Fruit fly (Drosophila melanogaster) whole organism, embryonic: ENCODE data around the gene GstD10.

Experiments used
- Atf3 ChIP-seq: fragments of 200-800 bp; sonication (Bioruptor generic); optimal IDR thresholded peaks from 3 replicates; lab custom pipeline; 2016; ENCODE audit warnings: missing biosample characterization, missing genetic modification characterization
- BEAF-32 ChIP-seq: fragments of 200-800 bp; sonication (Bioruptor generic); optimal IDR thresholded peaks from 3 replicates; lab custom pipeline; 2017; ENCODE audit warnings: missing biosample characterization, missing genetic modification characterization, mild to moderate bottlenecking, moderate library complexity, missing genetic modification reagents
- CG13424 ChIP-seq: fragments of 200-800 bp; sonication (Bioruptor generic); optimal IDR thresholded peaks from 2 replicates; lab custom pipeline; 2019; ENCODE audit warnings: missing biosample characterization, mild to moderate bottlenecking, missing genetic modification characterization, moderate library complexity
- CG14014 ChIP-seq: fragments of 200-800 bp; sonication (Bioruptor generic); IDR thresholded peaks from 2 replicates; pipeline ENCODE4 v1.3.6; 2022; ENCODE audit warnings: missing biosample characterization, missing genetic modification characterization
- CG14860 ChIP-seq: fragments of 200-800 bp; sonication (Bioruptor generic); IDR thresholded peaks from 3 replicates; pipeline ENCODE4 v1.3.6; 2022; ENCODE audit warnings: missing biosample characterization, missing genetic modification characterization; ENCODE audit not compliant: partially characterized antibody
- CG16813 ChIP-seq: fragments of 200-800 bp; sonication (Bioruptor generic); IDR thresholded peaks from 3 replicates; pipeline ENCODE4 v1.3.6; 2022; ENCODE audit warnings: missing biosample characterization, missing genetic modification characterization; ENCODE audit not compliant: partially characterized antibody
- CG17328 ChIP-seq: fragments of 200-800 bp; sonication (Bioruptor generic); IDR thresholded peaks from 2 replicates; pipeline ENCODE4 v1.3.6; 2022; ENCODE audit warnings: missing biosample characterization, missing genetic modification characterization
- CG18476 ChIP-seq: fragments of 200-800 bp; sonication (Bioruptor generic); optimal IDR thresholded peaks from 2 replicates; lab custom pipeline; 2016; ENCODE audit warnings: missing biosample characterization, mild to moderate bottlenecking, missing genetic modification characterization
- CG2129 ChIP-seq: fragments of 200-800 bp; sonication (Bioruptor generic); IDR thresholded peaks from 2 replicates; pipeline ENCODE4 v1.3.6; 2022; ENCODE audit warnings: missing biosample characterization, missing genetic modification characterization; ENCODE audit not compliant: partially characterized antibody
- CG2678 ChIP-seq: fragments of 200-800 bp; sonication (Bioruptor generic); optimal IDR thresholded peaks from 3 replicates; lab custom pipeline; 2019; ENCODE audit warnings: missing biosample characterization, mild to moderate bottlenecking, missing genetic modification characterization, moderate library complexity
- CG30020 ChIP-seq: fragments of 200-800 bp; optimal IDR thresholded peaks from 2 replicates; lab custom pipeline; 2019; ENCODE audit warnings: missing biosample characterization, mild to moderate bottlenecking, missing genetic modification characterization, moderate library complexity
- CG34422 ChIP-seq: fragments of 200-800 bp; sonication (Bioruptor generic); IDR thresholded peaks from 3 replicates; pipeline ENCODE4 v1.3.6; 2022; ENCODE audit warnings: missing biosample characterization, missing genetic modification characterization
- CG3995 ChIP-seq: fragments of 200-800 bp; sonication (Bioruptor generic); optimal IDR thresholded peaks from 3 replicates; lab custom pipeline; 2016; ENCODE audit warnings: missing biosample characterization, missing genetic modification characterization
- CG4854 ChIP-seq: fragments of 200-800 bp; sonication (Bioruptor generic); optimal IDR thresholded peaks from 2 replicates; lab custom pipeline; 2016; ENCODE audit warnings: missing biosample characterization, missing genetic modification characterization, inconsistent platforms
- CG6272 ChIP-seq: fragments of 200-800 bp; sonication (Bioruptor generic); IDR thresholded peaks from 2 replicates; pipeline ENCODE4 v1.3.6; 2022; ENCODE audit warnings: missing biosample characterization, missing genetic modification characterization
- CG8944 ChIP-seq: fragments of 200-800 bp; sonication (Bioruptor generic); optimal IDR thresholded peaks from 3 replicates; lab custom pipeline; 2016; ENCODE audit warnings: missing biosample characterization, missing genetic modification characterization
- CG9797 ChIP-seq: fragments of 200-800 bp; sonication (Bioruptor generic); optimal IDR thresholded peaks from 3 replicates; lab custom pipeline; 2018; ENCODE audit warnings: missing biosample characterization, mild to moderate bottlenecking, missing genetic modification characterization
- D19A ChIP-seq: fragments of 200-800 bp; optimal IDR thresholded peaks from 3 replicates; lab custom pipeline; 2019; ENCODE audit warnings: missing biosample characterization, mild to moderate bottlenecking, missing genetic modification characterization, moderate library complexity
- Dip3 ChIP-seq: fragments of 200-800 bp; sonication (Bioruptor generic); optimal IDR thresholded peaks from 3 replicates; lab custom pipeline; 2016; ENCODE audit warnings: missing biosample characterization, missing genetic modification characterization
- Dll ChIP-seq: fragments of 200-800 bp; sonication (Bioruptor generic); IDR thresholded peaks from 4 replicates; pipeline ENCODE4 v1.3.6; 2022; ENCODE audit warnings: missing biosample characterization, missing genetic modification characterization; ENCODE audit not compliant: partially characterized antibody
- Dref ChIP-seq: fragments of 200-800 bp; sonication (Bioruptor generic); IDR thresholded peaks from 2 replicates; pipeline ENCODE4 v1.3.6; 2022; ENCODE audit warnings: missing biosample characterization, missing genetic modification characterization
- HmgD ChIP-seq: fragments of 200-800 bp; sonication (Bioruptor generic); optimal IDR thresholded peaks from 3 replicates; lab custom pipeline; 2016; ENCODE audit warnings: missing biosample characterization, missing genetic modification characterization
- HmgZ ChIP-seq: fragments of 200-800 bp; sonication (Bioruptor generic); optimal IDR thresholded peaks from 2 replicates; lab custom pipeline; 2018; ENCODE audit warnings: missing biosample characterization, mild to moderate bottlenecking, missing genetic modification characterization
- Lhr ChIP-seq: fragments of 200-800 bp; sonication (Bioruptor generic); optimal IDR thresholded peaks from 3 replicates; lab custom pipeline; 2017; ENCODE audit warnings: mild to moderate bottlenecking, missing biosample characterization, missing genetic modification reagents, missing genetic modification characterization
- MBD-R2 ChIP-seq: fragments of 200-800 bp; sonication (Bioruptor generic); IDR thresholded peaks from 2 replicates; pipeline ENCODE4 v1.3.6; 2022; ENCODE audit warnings: missing biosample characterization, missing genetic modification characterization
- Max ChIP-seq: fragments of 200-800 bp; sonication (Bioruptor generic); optimal IDR thresholded peaks from 2 replicates; lab custom pipeline; 2016; ENCODE audit warnings: missing biosample characterization, mild to moderate bottlenecking, missing genetic modification characterization
- Med ChIP-seq: fragments of 200-800 bp; sonication (Bioruptor generic); peaks from one replicate; lab custom pipeline; 2016; ENCODE audit warnings: missing biosample characterization, missing genetic modification characterization, mild to moderate bottlenecking, inconsistent platforms, moderate library complexity
- Mes4 ChIP-seq: fragments of 200-800 bp; sonication (Bioruptor generic); optimal IDR thresholded peaks from 2 replicates; lab custom pipeline; 2016; ENCODE audit warnings: missing biosample characterization, missing genetic modification characterization
- Myb ChIP-seq: fragments of 200-800 bp; sonication (Bioruptor generic); optimal IDR thresholded peaks from 2 replicates; lab custom pipeline; 2016; ENCODE audit warnings: missing biosample characterization, missing genetic modification characterization
- NfI ChIP-seq: fragments of 200-800 bp; sonication (Bioruptor generic); optimal IDR thresholded peaks from 3 replicates; lab custom pipeline; 2018; ENCODE audit warnings: missing biosample characterization, mild to moderate bottlenecking, missing genetic modification characterization, moderate library complexity
- Oli ChIP-seq: fragments of 200-800 bp; sonication (Bioruptor generic); optimal IDR thresholded peaks from 2 replicates; lab custom pipeline; 2018; ENCODE audit warnings: missing biosample characterization, mild to moderate bottlenecking, missing genetic modification characterization, moderate library complexity
- PHDP ChIP-seq: fragments of 200-800 bp; sonication (Bioruptor generic); optimal IDR thresholded peaks from 3 replicates; lab custom pipeline; 2018; ENCODE audit warnings: missing biosample characterization, mild to moderate bottlenecking, missing genetic modification characterization, moderate library complexity
- Pdp1 ChIP-seq, 2 experiments: fragments of 200-800 bp; sonication (Bioruptor generic); optimal IDR thresholded peaks; 3 replicates each; lab custom pipeline; 2016; ENCODE audit warnings: missing biosample characterization in 2 of 2, missing genetic modification characterization in 2 of 2, mild to moderate bottlenecking in 1 of 2, moderate library complexity in 1 of 2
- ci ChIP-seq: fragments of 200-800 bp; sonication (Bioruptor generic); IDR thresholded peaks from 3 replicates; pipeline ENCODE4 v1.3.6; 2022; ENCODE audit warnings: missing biosample characterization, missing genetic modification characterization
- corto ChIP-seq: fragments of 200-800 bp; sonication (Bioruptor generic); optimal IDR thresholded peaks from 2 replicates; lab custom pipeline; 2016; ENCODE audit warnings: missing biosample characterization, mild to moderate bottlenecking, missing genetic modification characterization, moderate library complexity
- gfzf ChIP-seq: fragments of 200-800 bp; sonication (Bioruptor generic); optimal IDR thresholded peaks from 2 replicates; lab custom pipeline; 2016; ENCODE audit warnings: missing biosample characterization, mild to moderate bottlenecking, missing genetic modification characterization, moderate library complexity
- ham ChIP-seq: fragments of 200-800 bp; sonication (Bioruptor generic); IDR thresholded peaks from 2 replicates; pipeline ENCODE4 v1.3.6; 2022; ENCODE audit warnings: missing biosample characterization, missing genetic modification characterization
- kah ChIP-seq: fragments of 200-800 bp; sonication (Bioruptor generic); optimal IDR thresholded peaks from 2 replicates; lab custom pipeline; 2018; ENCODE audit warnings: missing biosample characterization, mild to moderate bottlenecking, missing genetic modification characterization
- knrl ChIP-seq: fragments of 200-800 bp; sonication (Bioruptor generic); IDR thresholded peaks from 3 replicates; pipeline ENCODE4 v1.3.6; 2022; ENCODE audit warnings: missing biosample characterization, missing genetic modification characterization; ENCODE audit not compliant: partially characterized antibody
- nmo ChIP-seq: fragments of 200-800 bp; sonication (Bioruptor generic); optimal IDR thresholded peaks from 2 replicates; lab custom pipeline; 2018; ENCODE audit warnings: missing biosample characterization, mild to moderate bottlenecking, missing genetic modification characterization, moderate library complexity
- pzg ChIP-seq: fragments of 200-800 bp; sonication (Bioruptor generic); optimal IDR thresholded peaks from 3 replicates; lab custom pipeline; 2018; ENCODE audit warnings: missing biosample characterization, mild to moderate bottlenecking, missing genetic modification characterization, moderate library complexity
- schlank ChIP-seq: fragments of 200-800 bp; sonication (Bioruptor generic); optimal IDR thresholded peaks from 2 replicates; lab custom pipeline; 2018; ENCODE audit warnings: missing biosample characterization, mild to moderate bottlenecking, missing genetic modification characterization
- slou ChIP-seq: fragments of 200-800 bp; sonication (Bioruptor generic); optimal IDR thresholded peaks from 3 replicates; lab custom pipeline; 2016; ENCODE audit warnings: missing biosample characterization, missing genetic modification characterization
- sqz ChIP-seq: fragments of 200-800 bp; sonication (Bioruptor generic); optimal IDR thresholded peaks from 3 replicates; lab custom pipeline; 2018; ENCODE audit warnings: missing biosample characterization, mild to moderate bottlenecking, missing genetic modification characterization
- stc ChIP-seq: fragments of 200-800 bp; sonication (Bioruptor generic); IDR thresholded peaks from 2 replicates; pipeline ENCODE4 v1.3.6; 2022; ENCODE audit warnings: missing biosample characterization, missing genetic modification characterization
- vfl ChIP-seq: fragments of 200-800 bp; sonication (Bioruptor generic); optimal IDR thresholded peaks from 2 replicates; lab custom pipeline; 2016; ENCODE audit warnings: missing biosample characterization, missing genetic modification characterization
- vnd ChIP-seq: fragments of 200-800 bp; sonication (Bioruptor generic); IDR thresholded peaks from 3 replicates; pipeline ENCODE4 v1.3.6; 2022; ENCODE audit warnings: missing biosample characterization, missing genetic modification characterization; ENCODE audit not compliant: partially characterized antibody
- vvl ChIP-seq: fragments of 200-800 bp; sonication (Bioruptor generic); IDR thresholded peaks from 2 replicates; pipeline ENCODE4 v1.3.6; 2022; ENCODE audit warnings: missing biosample characterization, missing genetic modification characterization
- zen ChIP-seq: fragments of 200-800 bp; sonication (Bioruptor generic); optimal IDR thresholded peaks from 3 replicates; lab custom pipeline; 2018; ENCODE audit warnings: missing biosample characterization, mild to moderate bottlenecking, missing genetic modification characterization, moderate library complexity

Gene GstD10

DNA sequence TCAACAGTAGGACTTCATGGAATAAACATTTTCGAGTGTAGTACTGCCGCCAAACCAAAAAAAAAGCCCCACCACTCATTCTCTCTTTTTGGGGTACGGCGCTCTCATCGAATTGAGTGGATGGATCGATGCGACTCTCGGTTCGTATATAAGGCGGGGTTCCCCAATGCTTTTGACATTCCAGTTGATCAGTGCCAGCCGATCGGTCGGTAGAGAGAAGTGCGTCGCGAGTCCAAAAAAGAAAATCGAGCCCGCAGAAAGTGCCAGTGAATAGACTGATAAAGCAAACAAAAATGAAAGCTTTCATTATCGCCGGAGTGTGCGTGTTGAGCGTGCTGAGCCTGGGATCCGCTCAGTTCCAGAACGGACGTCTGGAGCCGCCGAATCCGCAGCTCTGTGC lies 5.7 kb downstream of the GstD10 start, which contains the start of gene CG4115 (continued):
- TF ChIP-seq Atf3 (GFP tag; lab: Kevin White, UChicago): no peak
- no peak for TF ChIP-seq CG4854 (GFP tag; lab: Kevin White, UChicago)
- no peak for TF ChIP-seq CG3995
- no peak for TF ChIP-seq Dll (GFP tag; lab: Robert Waterston, UW)
- TF ChIP-seq zen (tag; lab: Kevin White, UChicago): no peak
- no peak for TF ChIP-seq CG30020 (tag; lab: Kevin White, UChicago)
- no peak for TF ChIP-seq nmo (GFP tag; lab: Kevin White, UChicago)
- TF ChIP-seq HmgD (GFP tag; lab: Kevin White, UChicago): no peak
- no peak for TF ChIP-seq CG8944 (GFP tag; lab: Kevin White, UChicago)
- no peak for TF ChIP-seq Oli
- TF ChIP-seq stc (GFP tag; lab: Robert Waterston, UW): 0 out of 2 replicates have a peak, but pooled peaks have one; percentile 10

DNA sequence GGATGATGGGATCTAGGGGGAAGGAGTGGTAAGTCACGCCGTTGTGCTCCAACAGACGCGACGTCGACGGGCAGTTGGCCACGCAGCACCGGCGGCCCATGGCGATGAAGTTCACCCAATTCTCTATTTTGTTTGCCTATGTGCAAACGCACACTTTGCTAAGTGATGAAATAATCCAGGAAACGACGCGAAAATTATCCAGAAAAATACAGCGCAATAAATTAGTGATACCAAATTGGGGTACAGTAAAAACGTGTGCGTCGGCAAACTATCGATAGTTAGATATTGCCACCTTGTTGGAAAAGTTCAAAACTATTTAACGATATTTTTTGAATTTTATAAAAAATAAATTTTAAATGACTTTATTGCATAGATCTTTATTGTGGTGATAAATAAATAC lies 9.5 kb downstream of the GstD10 start, which contains the start of gene MBD-R2:
Gene MBD-R2 (minus strand): TSS at position 222 of the 400 bp plus-strand sequence.
- TF ChIP-seq vfl (no peak), Pdp1 (GFP tag; optimal IDR thresholded peaks at IDR 0.05; lab: Kevin White, UChicago) (peak in 1 of 2 experiments; percentile 21), Dip3 (GFP tag; lab: Kevin White, UChicago) (no peak), kah (no peak), Dref (peak; percentile 67), knrl (GFP tag; lab: Robert Waterston, UW) (peak; percentile 78), Lhr (peak; percentile 54), vnd (peak; percentile 52; the same call in 2 of the 3 replicates), CG14860 (GFP tag; lab: Robert Waterston, UW) (0 out of 3 replicates have a peak, but pooled peaks have one; percentile 37), corto (GFP tag; lab: Kevin White, UChicago) (no peak), gfzf (GFP tag; lab: Kevin White, UChicago) (peak; percentile 74), schlank (no peak), Max (GFP tag; lab: Kevin White, UChicago) (peak; percentile 14), BEAF-32 (GFP tag; lab: Kevin White, UChicago) (peak; percentile 82), D19A (no peak), CG14014 (GFP tag; lab: Robert Waterston, UW) (no peak), CG6272 (GFP tag; lab: Robert Waterston, UW) (no peak), Mes4 (no peak), ci (GFP tag; lab: Robert Waterston, UW) (0 out of 3 replicates have a peak, but pooled peaks have one; percentile 33), vvl (GFP tag; lab: Robert Waterston, UW) (peak; percentile 15; the same call in 1 of the 2 replicates), CG2129 (peak; percentile 51), CG2678 (tag; lab: Kevin White, UChicago) (no peak), slou (no peak), CG13424 (tag; lab: Kevin White, UChicago) (peak; percentile 16), CG16813 (peak; percentile 69), sqz (GFP tag; lab: Kevin White, UChicago) (no peak), CG18476 (GFP tag; lab: Kevin White, UChicago) (no peak), CG9797 (GFP tag; lab: Kevin White, UChicago) (peak; percentile 60), Med (GFP tag; lab: Kevin White, UChicago) (peak; percentile 35), CG34422 (GFP tag; lab: Robert Waterston, UW) (0 out of 3 replicates have a peak, but pooled peaks have one; percentile 38), PHDP (peak; percentile 11), HmgZ (peak; percentile 47), CG17328 (GFP tag; lab: Robert Waterston, UW) (0 out of 2 replicates have a peak, but pooled peaks have one; percentile 27), pzg (GFP tag; lab: Kevin White, UChicago) (peak; percentile 67), MBD-R2 (peak; percentile 82), NfI (GFP tag; lab: Kevin White, UChicago) (no peak), ham (GFP tag; lab: Robert Waterston, UW) (no peak), Myb (GFP tag; lab: Kevin White, UChicago) (peak; percentile 65)
